Fruit fly (Drosophila melanogaster) whole organism, embryonic: ENCODE measurements around the gene CG14851.

Experiments used
- ATbp ChIP-seq: fragments of 200-800 bp; sonication (Bioruptor generic); optimal IDR thresholded peaks from 2 replicates; lab custom pipeline; 2017; ENCODE audit warnings: missing biosample characterization, mild to moderate bottlenecking, missing genetic modification characterization, missing genetic modification reagents
- Antp ChIP-seq: fragments of 200-800 bp; sonication (Bioruptor generic); optimal IDR thresholded peaks from 3 replicates; lab custom pipeline; 2016; ENCODE audit warnings: missing biosample characterization, missing genetic modification characterization
- Atf6 ChIP-seq: fragments of 200-800 bp; sonication (Bioruptor generic); IDR thresholded peaks from 2 replicates; pipeline ENCODE4 v1.3.6; 2022; ENCODE audit warnings: missing biosample characterization, missing genetic modification characterization
- CG1024 ChIP-seq: fragments of 200-800 bp; sonication (Bioruptor generic); IDR thresholded peaks from 2 replicates; pipeline ENCODE4 v1.3.6; 2022; ENCODE audit warnings: missing biosample characterization, missing genetic modification characterization
- CG10959 ChIP-seq: fragments of 200-800 bp; sonication (Bioruptor generic); IDR thresholded peaks from 2 replicates; pipeline ENCODE4 v1.3.6; 2022; ENCODE audit warnings: missing biosample characterization, missing genetic modification characterization
- CG11247 ChIP-seq: fragments of 200-800 bp; sonication (Bioruptor generic); IDR thresholded peaks from 2 replicates; pipeline ENCODE4 v1.3.6; 2022; ENCODE audit warnings: missing biosample characterization, missing genetic modification characterization
- CG11723 ChIP-seq: fragments of 200-800 bp; sonication (Bioruptor generic); optimal IDR thresholded peaks from 2 replicates; lab custom pipeline; 2017; ENCODE audit warnings: missing biosample characterization, mild to moderate bottlenecking, missing genetic modification characterization
- CG13775 ChIP-seq: fragments of 200-800 bp; sonication (Bioruptor generic); optimal IDR thresholded peaks from 3 replicates; lab custom pipeline; 2017; ENCODE audit warnings: missing biosample characterization, mild to moderate bottlenecking, missing genetic modification characterization
- CG13894 ChIP-seq: fragments of 200-800 bp; sonication (Bioruptor generic); optimal IDR thresholded peaks from 3 replicates; lab custom pipeline; 2018; ENCODE audit warnings: missing biosample characterization, mild to moderate bottlenecking, missing genetic modification characterization, moderate library complexity
- CG15479 ChIP-seq: fragments of 200-800 bp; sonication (Bioruptor generic); optimal IDR thresholded peaks from 3 replicates; lab custom pipeline; 2019; ENCODE audit warnings: missing biosample characterization, mild to moderate bottlenecking, missing genetic modification characterization, moderate library complexity
- CG3065 ChIP-seq: fragments of 200-800 bp; sonication (Bioruptor generic); optimal IDR thresholded peaks from 2 replicates; lab custom pipeline; 2016; ENCODE audit warnings: missing biosample characterization, missing genetic modification characterization
- CG3163 ChIP-seq: fragments of 200-800 bp; sonication (Bioruptor generic); optimal IDR thresholded peaks from 3 replicates; lab custom pipeline; 2016; ENCODE audit warnings: missing biosample characterization, missing genetic modification characterization
- CG5245 ChIP-seq: fragments of 200-800 bp; sonication (Bioruptor generic); optimal IDR thresholded peaks from 3 replicates; lab custom pipeline; 2016; ENCODE audit warnings: missing biosample characterization, missing genetic modification characterization
- CG6689 ChIP-seq: fragments of 200-800 bp; sonication (Bioruptor generic); IDR thresholded peaks from 2 replicates; pipeline ENCODE4 v1.3.6; 2022; ENCODE audit warnings: missing biosample characterization, missing genetic modification characterization
- CG9727 ChIP-seq: fragments of 200-800 bp; sonication (Bioruptor generic); optimal IDR thresholded peaks from 3 replicates; lab custom pipeline; 2017; ENCODE audit warnings: missing biosample characterization, mild to moderate bottlenecking, missing genetic modification characterization
- CHES-1-like ChIP-seq: fragments of 200-800 bp; sonication (Bioruptor generic); optimal IDR thresholded peaks from 2 replicates; lab custom pipeline; 2016; ENCODE audit warnings: missing biosample characterization, missing genetic modification characterization
- CTCF ChIP-seq: fragments of 200-800 bp; sonication (Bioruptor generic); optimal IDR thresholded peaks from 2 replicates; lab custom pipeline; 2017; ENCODE audit warnings: missing biosample characterization, mild to moderate bottlenecking, missing genetic modification characterization, moderate library complexity
- D ChIP-seq, 2 experiments: fragments of 200-800 bp in 1 of 2; fragments of >200 bp in 1 of 2; sonication (Bioruptor generic) in 1 of 2; optimal IDR thresholded peaks; 2 replicates in 1 of 2; 3 replicates in 1 of 2; lab custom pipeline; 2017; ENCODE audit warnings: mild to moderate bottlenecking in 1 of 2, missing biosample characterization in 1 of 2, missing genetic modification characterization in 1 of 2, missing genetic modification reagents in 1 of 2
- Dip2 ChIP-seq: fragments of 200-800 bp; sonication (Bioruptor generic); IDR thresholded peaks from 2 replicates; pipeline ENCODE4 v1.3.6; 2022; ENCODE audit warnings: missing biosample characterization, missing genetic modification characterization
- Dll ChIP-seq: fragments of 200-800 bp; sonication (Bioruptor generic); IDR thresholded peaks from 4 replicates; pipeline ENCODE4 v1.3.6; 2022; ENCODE audit warnings: missing biosample characterization, missing genetic modification characterization; ENCODE audit not compliant: partially characterized antibody
- Elba2 ChIP-seq: fragments of 200-800 bp; sonication (Bioruptor generic); optimal IDR thresholded peaks from 3 replicates; lab custom pipeline; 2016; ENCODE audit warnings: missing biosample characterization, missing genetic modification characterization
- Fer3 ChIP-seq: fragments of 200-800 bp; sonication (Bioruptor generic); optimal IDR thresholded peaks from 2 replicates; lab custom pipeline; 2018; ENCODE audit warnings: missing biosample characterization, mild to moderate bottlenecking, missing genetic modification characterization, moderate library complexity
- Gug ChIP-seq: fragments of 200-800 bp; sonication (Bioruptor generic); IDR thresholded peaks from 4 replicates; pipeline ENCODE4 v1.3.6; 2022; ENCODE audit warnings: missing biosample characterization, missing genetic modification characterization
- Med ChIP-seq: fragments of 200-800 bp; sonication (Bioruptor generic); peaks from one replicate; lab custom pipeline; 2016; ENCODE audit warnings: missing biosample characterization, missing genetic modification characterization, mild to moderate bottlenecking, inconsistent platforms, moderate library complexity
- NC2β ChIP-seq: fragments of 200-800 bp; sonication (Bioruptor generic); optimal IDR thresholded peaks from 2 replicates; lab custom pipeline; 2016; ENCODE audit warnings: missing biosample characterization, missing genetic modification characterization
- TFAM ChIP-seq: fragments of 200-800 bp; sonication (Bioruptor generic); optimal IDR thresholded peaks from 2 replicates; lab custom pipeline; 2017; ENCODE audit warnings: missing biosample characterization, missing genetic modification characterization, inconsistent platforms
- Xrp1 ChIP-seq: fragments of 200-800 bp; sonication (Bioruptor generic); IDR thresholded peaks from 2 replicates; pipeline ENCODE4 v1.3.6; 2022; ENCODE audit warnings: missing biosample characterization, missing genetic modification characterization
- YL-1 ChIP-seq: fragments of 200-800 bp; sonication (Bioruptor generic); optimal IDR thresholded peaks from 3 replicates; lab custom pipeline; 2017; ENCODE audit warnings: missing biosample characterization, mild to moderate bottlenecking, missing genetic modification characterization
- bigmax ChIP-seq: fragments of 200-800 bp; sonication (Bioruptor generic); optimal IDR thresholded peaks from 2 replicates; lab custom pipeline; 2018; ENCODE audit warnings: missing biosample characterization, mild to moderate bottlenecking, missing genetic modification characterization
- bsh ChIP-seq, 2 experiments: fragments of 200-800 bp; sonication (Bioruptor generic); optimal IDR thresholded peaks; 2 replicates each; lab custom pipeline; 2017 to 2018; ENCODE audit warnings: mild to moderate bottlenecking in 2 of 2, missing biosample characterization in 2 of 2, missing genetic modification characterization in 2 of 2, moderate library complexity in 1 of 2
- chif ChIP-seq, 2 experiments: fragments of 200-800 bp; sonication (Bioruptor generic); optimal IDR thresholded peaks; 3 replicates each; lab custom pipeline; 2016; ENCODE audit warnings: missing biosample characterization in 2 of 2, missing genetic modification characterization in 2 of 2
- dan ChIP-seq: fragments of 200-800 bp; sonication (Bioruptor generic); IDR thresholded peaks from 2 replicates; pipeline ENCODE4 v1.3.6; 2022; ENCODE audit warnings: missing biosample characterization, missing genetic modification characterization
- disco-r ChIP-seq: fragments of 200-800 bp; sonication (Bioruptor generic); optimal IDR thresholded peaks from 2 replicates; lab custom pipeline; 2016; ENCODE audit warnings: missing biosample characterization, missing genetic modification characterization
- dmrt99B ChIP-seq: fragments of 200-800 bp; sonication (Bioruptor generic); optimal IDR thresholded peaks from 2 replicates; lab custom pipeline; 2018; ENCODE audit warnings: missing biosample characterization, mild to moderate bottlenecking, missing genetic modification characterization, moderate library complexity
- en ChIP-seq: fragments of 200-800 bp; sonication (Bioruptor generic); optimal IDR thresholded peaks from 2 replicates; lab custom pipeline; 2016; ENCODE audit warnings: missing biosample characterization, missing genetic modification characterization
- fd3F ChIP-seq: fragments of 200-800 bp; sonication (Bioruptor generic); optimal IDR thresholded peaks from 2 replicates; lab custom pipeline; 2018; ENCODE audit warnings: missing biosample characterization, mild to moderate bottlenecking, missing genetic modification characterization, moderate library complexity
- insv ChIP-seq, 2 experiments: fragments of 200-800 bp; sonication (Bioruptor generic); optimal IDR thresholded peaks; 3 replicates each; lab custom pipeline; 2016 to 2018; ENCODE audit warnings: missing biosample characterization in 2 of 2, missing genetic modification characterization in 2 of 2
- lola ChIP-seq, 3 experiments: fragments of >200 bp in 2 of 3; fragments of 200-800 bp in 1 of 3; sonication (Bioruptor generic) in 1 of 3; optimal IDR thresholded peaks; 2 replicates each; lab custom pipeline; 2017 to 2019; ENCODE audit warnings: missing biosample characterization in 3 of 3, missing genetic modification characterization in 3 of 3, mild to moderate bottlenecking in 1 of 3, moderate library complexity in 1 of 3
- oc ChIP-seq: fragments of 200-800 bp; sonication (Bioruptor generic); optimal IDR thresholded peaks from 2 replicates; lab custom pipeline; 2018; ENCODE audit warnings: missing biosample characterization, mild to moderate bottlenecking, missing genetic modification characterization, moderate library complexity
- p53 ChIP-seq: fragments of 200-800 bp; sonication (Bioruptor generic); optimal IDR thresholded peaks from 2 replicates; lab custom pipeline; 2016; ENCODE audit warnings: missing biosample characterization, missing genetic modification characterization
- repo ChIP-seq: fragments of 200-800 bp; sonication (Bioruptor generic); optimal IDR thresholded peaks from 2 replicates; lab custom pipeline; 2016; ENCODE audit warnings: missing biosample characterization, missing genetic modification characterization
- rib ChIP-seq: fragments of 200-800 bp; sonication (Bioruptor generic); IDR thresholded peaks from 2 replicates; pipeline ENCODE4 v1.3.6; 2022; ENCODE audit warnings: missing biosample characterization, missing genetic modification characterization
- sc ChIP-seq, 3 experiments: fragments of >200 bp in 2 of 3; fragments of 200-800 bp in 1 of 3; sonication (Bioruptor generic) in 1 of 3; optimal IDR thresholded peaks; 2 replicates in 2 of 3; 3 replicates in 1 of 3; lab custom pipeline; 2017; ENCODE audit warnings: mild to moderate bottlenecking in 1 of 3, missing biosample characterization in 1 of 3, missing genetic modification characterization in 1 of 3, missing genetic modification reagents in 1 of 3
- sima ChIP-seq: fragments of 200-800 bp; sonication (Bioruptor generic); optimal IDR thresholded peaks from 2 replicates; lab custom pipeline; 2016; ENCODE audit warnings: missing biosample characterization, missing genetic modification characterization
- slp2 ChIP-seq: fragments of 200-800 bp; sonication (Bioruptor generic); optimal IDR thresholded peaks from 2 replicates; lab custom pipeline; 2016; ENCODE audit warnings: missing biosample characterization, missing genetic modification characterization
- sna ChIP-seq: fragments of 200-800 bp; sonication (Bioruptor generic); IDR thresholded peaks from 2 replicates; pipeline ENCODE4 v1.3.6; 2022; ENCODE audit warnings: missing biosample characterization, missing genetic modification characterization; ENCODE audit not compliant: partially characterized antibody
- sug ChIP-seq: fragments of 200-800 bp; optimal IDR thresholded peaks from 2 replicates; lab custom pipeline; 2019; ENCODE audit warnings: missing biosample characterization, mild to moderate bottlenecking, missing genetic modification characterization, moderate library complexity
- tx ChIP-seq: fragments of 200-800 bp; sonication (Bioruptor generic); optimal IDR thresholded peaks from 2 replicates; lab custom pipeline; 2016; ENCODE audit warnings: missing biosample characterization, missing genetic modification characterization
- vvl ChIP-seq: fragments of 200-800 bp; sonication (Bioruptor generic); IDR thresholded peaks from 2 replicates; pipeline ENCODE4 v1.3.6; 2022; ENCODE audit warnings: missing biosample characterization, missing genetic modification characterization
- wdn ChIP-seq: fragments of 200-800 bp; sonication (Bioruptor generic); IDR thresholded peaks from 2 replicates; pipeline ENCODE4 v1.3.6; 2022; ENCODE audit warnings: missing biosample characterization, missing genetic modification characterization

CG14851 gene

dm6 chr3R:14558383-14558883 is 3.7 kb upstream of the CG14851 start (continued):
- peak; percentile 87 for TF ChIP-seq Antp (GFP tag; lab: Kevin White, UChicago)
- peak; percentile 42; the same call in 1 of the 2 replicates for TF ChIP-seq CG10959 (GFP tag; lab: Robert Waterston, UW)
- TF ChIP-seq D (optimal IDR thresholded peaks at IDR 0.05; lab: Kevin White, UChicago): no peak
- peak; percentile 89 for TF ChIP-seq D (GFP tag; optimal IDR thresholded peaks at IDR 0.05; lab: Kevin White, UChicago)
- peak; percentile 87 for TF ChIP-seq repo (GFP tag; lab: Kevin White, UChicago)
- TF ChIP-seq tx: peak; percentile 87
- peak in 1 of 2 experiments; percentile 85 for TF ChIP-seq bsh (GFP tag; optimal IDR thresholded peaks at IDR 0.05; lab: Kevin White, UChicago)
- TF ChIP-seq CG3065 (GFP tag; lab: Kevin White, UChicago): peak; percentile 27
- peak; percentile 83 for TF ChIP-seq slp2
- TF ChIP-seq rib: peak; percentile 83
- peak; percentile 83 for TF ChIP-seq NC2β
- peak; percentile 42 for TF ChIP-seq CTCF (GFP tag; lab: Kevin White, UChicago)
- TF ChIP-seq Dip2 (GFP tag; lab: Robert Waterston, UW): peak; percentile 57; the same call in 1 of the 2 replicates
- peak; percentile 83 for TF ChIP-seq sima
- TF ChIP-seq CG11723 (GFP tag; lab: Kevin White, UChicago): peak; percentile 88
- peak; percentile 88 for TF ChIP-seq oc (tag; lab: Kevin White, UChicago)
- TF ChIP-seq dan (GFP tag; lab: Robert Waterston, UW): no peak
- peak; percentile 91 for TF ChIP-seq CG9727
- TF ChIP-seq YL-1 (GFP tag; lab: Kevin White, UChicago): peak; percentile 48
- peak; percentile 46; the same call in 1 of the 2 replicates for TF ChIP-seq CG1024 (GFP tag; lab: Robert Waterston, UW)
- peak; percentile 89 for TF ChIP-seq CG3163 (GFP tag; lab: Kevin White, UChicago)
- TF ChIP-seq CG13775 (GFP tag; lab: Kevin White, UChicago): peak; percentile 85
- peak in 1 of 2 experiments; percentile 66 for TF ChIP-seq insv (GFP tag; optimal IDR thresholded peaks at IDR 0.05; lab: Kevin White, UChicago)
- TF ChIP-seq Med (GFP tag; lab: Kevin White, UChicago): peak; percentile 98
- TF ChIP-seq CG5245 (GFP tag; lab: Kevin White, UChicago): peak; percentile 82
- peak; percentile 65 for TF ChIP-seq Gug
- no peak for TF ChIP-seq CG15479 (GFP tag; lab: Kevin White, UChicago)
- TF ChIP-seq TFAM (GFP tag; lab: Kevin White, UChicago): no peak
- peak; percentile 86 for TF ChIP-seq disco-r
- peak; percentile 82 for TF ChIP-seq Xrp1 (GFP tag; lab: Robert Waterston, UW)
- peak; percentile 86 to 87 for TF ChIP-seq chif (GFP tag; optimal IDR thresholded peaks at IDR 0.05; lab: Kevin White, UChicago)
- TF ChIP-seq CG6689 (GFP tag; lab: Robert Waterston, UW): peak; percentile 85
- TF ChIP-seq Atf6 (GFP tag; lab: Robert Waterston, UW): peak; percentile 92
- TF ChIP-seq CG13894 (tag; lab: Kevin White, UChicago): peak; percentile 89
- TF ChIP-seq vvl: peak; percentile 92
- TF ChIP-seq Fer3: peak; percentile 91
- TF ChIP-seq sna (GFP tag; lab: Robert Waterston, UW): no peak
- TF ChIP-seq wdn (GFP tag; lab: Robert Waterston, UW): peak; percentile 80
- peak; percentile 87 for TF ChIP-seq sug
- TF ChIP-seq fd3F (GFP tag; lab: Kevin White, UChicago): peak; percentile 88
- TF ChIP-seq dmrt99B (tag; lab: Kevin White, UChicago): peak; percentile 96
- peak; percentile 93 for TF ChIP-seq CHES-1-like (GFP tag; lab: Kevin White, UChicago)
- no peak for TF ChIP-seq sc (optimal IDR thresholded peaks at IDR 0.05; lab: Kevin White, UChicago)
- TF ChIP-seq sc (GFP tag; optimal IDR thresholded peaks at IDR 0.05; lab: Kevin White, UChicago): peak; percentile 84
- TF ChIP-seq ATbp (GFP tag; lab: Kevin White, UChicago): peak; percentile 95
- peak; percentile 80 for TF ChIP-seq CG11247 (GFP tag; lab: Robert Waterston, UW)
- peak; percentile 78 for TF ChIP-seq en (GFP tag; lab: Kevin White, UChicago)
- TF ChIP-seq Dll: no peak
- no peak for TF ChIP-seq Elba2
- TF ChIP-seq lola (GFP tag; optimal IDR thresholded peaks at IDR 0.05; lab: Kevin White, UChicago): peak in 1 of 3 experiments; percentile 65
- peak; percentile 67 for TF ChIP-seq p53 (GFP tag; lab: Kevin White, UChicago)
- peak; percentile 43 for TF ChIP-seq bigmax (GFP tag; lab: Kevin White, UChicago)
